Worm (Caenorhabditis elegans) whole organism, L4/young adult: ENCODE data around the gene pnk-4.

ENCODE experiments used
- dao-5 ChIP-seq: sonication (generic microtip); optimal IDR thresholded peaks from 2 replicates; lab custom pipeline; 2016; ENCODE audit warnings: missing genotype, missing genetic modification characterization, moderate library complexity, missing compliant biosample characterization
- him-1 ChIP-seq: sonication (generic microtip); optimal IDR thresholded peaks from 2 replicates; lab custom pipeline; 2016; ENCODE audit warnings: missing genotype, missing genetic modification reagents, missing genetic modification characterization, missing compliant biosample characterization

ce11 chrX:5067796-5068195 lies 19.8 kb upstream of the pnk-4 start, which contains the start of gene clc-7:
- TF ChIP-seq dao-5 (tag; lab: Kevin White, UChicago) (no peak), him-1 (tag; lab: Kevin White, UChicago) (no peak)
